Worm (Caenorhabditis elegans): ENCODE data around the gene fbxa-158.

DNA sequence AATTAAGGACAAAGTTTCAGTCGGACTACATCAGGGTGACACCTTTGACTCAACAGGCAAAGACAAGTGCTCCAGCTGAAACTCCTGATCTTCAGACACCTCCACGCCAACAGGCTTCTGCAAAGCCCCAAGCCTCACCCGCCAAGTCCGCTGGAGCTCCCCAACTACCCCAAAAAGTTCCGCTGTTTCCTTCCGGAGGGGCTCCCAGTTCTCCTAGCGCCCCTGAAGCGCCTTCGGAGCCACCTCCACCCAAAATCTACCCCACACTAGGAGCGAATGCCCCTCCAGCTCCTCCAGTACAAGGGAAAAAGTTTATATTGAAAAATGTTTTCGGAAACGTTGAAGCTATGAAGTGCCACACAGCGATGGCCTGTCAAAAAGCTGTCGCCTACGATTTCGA lies 18.0 kb downstream of the fbxa-158 start:
- no peak for TF ChIP-seq lsy-2 (tag; optimal IDR thresholded peaks at IDR 0.05)
- no peak for TF ChIP-seq nhr-237 (tag; optimal IDR thresholded peaks at IDR 0.05)
- TF ChIP-seq bed-3 (GFP tag; optimal IDR thresholded peaks at IDR 0.05) = no peak
- no peak for TF ChIP-seq pha-4 (tag; optimal IDR thresholded peaks at IDR 0.05)
- no peak for TF ChIP-seq nhr-28 (tag; optimal IDR thresholded peaks at IDR 0.05)
- no peak for TF ChIP-seq blmp-1 (tag; optimal IDR thresholded peaks at IDR 0.05)
